Worm (Caenorhabditis elegans): ENCODE data around the gene ifc-2.

Gene ifc-2

DNA sequence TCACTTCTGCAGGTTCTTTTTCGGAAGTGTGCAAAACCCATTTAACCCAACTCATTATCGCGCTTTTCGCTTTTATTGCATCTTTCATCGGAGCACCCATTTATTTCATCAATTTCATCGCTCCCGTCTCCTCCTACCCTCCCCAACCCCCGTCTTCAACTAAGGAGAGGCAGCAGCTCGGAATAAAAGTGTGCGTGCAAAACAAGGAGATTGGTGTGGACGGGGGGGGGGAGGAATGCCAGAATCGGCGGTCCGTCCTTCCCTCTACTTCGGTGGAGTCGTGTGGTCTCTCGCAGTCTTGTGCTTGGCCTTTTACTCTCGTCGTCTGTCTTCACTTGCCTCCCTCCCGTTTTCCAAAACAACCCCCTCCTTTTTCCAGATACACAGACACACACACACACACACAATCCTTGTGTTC, 53.4 kb downstream of the ifc-2 start:
- TF ChIP-seq zip-8 (tag; optimal IDR thresholded peaks at IDR 0.05) (no peak), ztf-11 (tag; optimal IDR thresholded peaks at IDR 0.05) (no peak), lin-32 (GFP tag; optimal IDR thresholded peaks at IDR 0.05) (no peak), tbx-8 (GFP tag; optimal IDR thresholded peaks at IDR 0.05) (no peak), unc-62 (GFP tag; optimal IDR thresholded peaks at IDR 0.05) (peak; percentile 12), lsy-2 (tag; optimal IDR thresholded peaks at IDR 0.05) (peak; percentile 0), sem-2 (GFP tag; optimal IDR thresholded peaks at IDR 0.05) (peak; percentile 22), cnd-1 (tag; optimal IDR thresholded peaks at IDR 0.05) (peak; percentile 39), ceh-43 (GFP tag; optimal IDR thresholded peaks at IDR 0.05) (no peak), lin-13 (tag; optimal IDR thresholded peaks at IDR 0.05) (peak; percentile 7), sptf-1 (tag; optimal IDR thresholded peaks at IDR 0.05) (peak; percentile 77), mls-2 (tag; optimal IDR thresholded peaks at IDR 0.05) (peak; percentile 74), unc-120 (tag; optimal IDR thresholded peaks at IDR 0.05; ENCODE audit: poor library complexity, severe bottlenecking) (peak; percentile 47), pha-4 (tag; optimal IDR thresholded peaks at IDR 0.05) (no peak), ceh-83 (GFP tag; optimal IDR thresholded peaks at IDR 0.05) (no peak), drap-1 (GFP tag; optimal IDR thresholded peaks at IDR 0.05) (peak; percentile 56), unc-39 (tag; optimal IDR thresholded peaks at IDR 0.05) (no peak), ceh-39 (tag; optimal IDR thresholded peaks at IDR 0.05) (no peak), ces-1 (GFP tag; optimal IDR thresholded peaks at IDR 0.05) (peak; percentile 93)

DNA sequence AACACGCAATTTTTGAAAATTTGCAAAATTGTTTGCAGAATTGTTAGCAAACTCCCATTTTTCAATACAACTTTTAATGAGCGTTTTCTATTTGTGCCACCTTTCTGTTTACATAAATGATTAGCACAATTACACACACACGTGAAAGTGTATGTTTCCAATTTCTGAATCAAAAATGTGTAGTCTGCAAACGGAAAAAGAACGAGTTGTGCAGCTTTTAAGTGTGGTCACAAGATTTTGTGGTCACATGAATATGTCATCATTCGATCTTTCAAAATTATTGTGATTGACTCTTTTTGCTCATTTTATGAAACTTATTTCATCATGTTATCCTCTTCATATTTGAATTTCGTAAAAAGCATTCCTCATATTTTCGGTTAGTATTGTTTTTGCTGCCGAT, 54.0 kb downstream of the ifc-2 start:
- TF ChIP-seq nhr-76 (tag; optimal IDR thresholded peaks at IDR 0.05) = no peak
- no peak for TF ChIP-seq snpc-4 (tag; optimal IDR thresholded peaks at IDR 0.05)
- no peak for TF ChIP-seq unc-62 (GFP tag; optimal IDR thresholded peaks at IDR 0.05)
- TF ChIP-seq elt-3 (tag; optimal IDR thresholded peaks at IDR 0.05) = no peak
- TF ChIP-seq lin-13 (tag; optimal IDR thresholded peaks at IDR 0.05) = no peak
- TF ChIP-seq unc-120 (tag; optimal IDR thresholded peaks at IDR 0.05; ENCODE audit: poor library complexity, severe bottlenecking) = no peak
- no peak for TF ChIP-seq flh-1 (GFP tag; optimal IDR thresholded peaks at IDR 0.05)
- no peak for TF ChIP-seq blmp-1 (tag; optimal IDR thresholded peaks at IDR 0.05)
- TF ChIP-seq ztf-11 (tag; optimal IDR thresholded peaks at IDR 0.05) = no peak
- no peak for TF ChIP-seq nhr-2 (tag; optimal IDR thresholded peaks at IDR 0.05)

DNA sequence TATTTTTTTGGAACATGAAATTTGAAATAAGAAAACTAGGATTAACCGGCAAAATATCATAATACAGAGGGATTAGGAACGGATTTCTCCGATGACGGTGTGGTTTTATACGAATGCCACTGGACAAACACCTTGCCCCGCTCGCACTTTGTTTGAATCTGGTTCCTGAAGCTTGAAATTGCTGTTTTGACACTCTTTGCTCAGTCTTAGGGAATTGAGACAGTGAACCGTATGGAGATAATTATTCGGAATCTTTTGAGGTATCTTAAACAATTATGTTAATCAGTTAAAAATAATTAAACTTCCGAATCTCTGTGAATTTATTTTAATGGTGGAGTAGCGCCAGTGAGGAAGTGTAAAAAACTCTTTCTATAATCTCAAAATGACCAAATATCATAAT, 55.2 kb downstream of the ifc-2 start, which contains the start of gene F13C5.3:
Gene F13C5.3 (minus strand): TSS at position 101 of the 400 bp plus-strand sequence.
- TF ChIP-seq drap-1 (GFP tag; optimal IDR thresholded peaks at IDR 0.05) (no peak), cnd-1 (tag; optimal IDR thresholded peaks at IDR 0.05) (no peak), pha-4 (tag; optimal IDR thresholded peaks at IDR 0.05) (no peak), nhr-28 (tag; optimal IDR thresholded peaks at IDR 0.05) (no peak), sem-2 (GFP tag; optimal IDR thresholded peaks at IDR 0.05) (no peak), mls-2 (tag; optimal IDR thresholded peaks at IDR 0.05) (no peak), elt-3 (tag; optimal IDR thresholded peaks at IDR 0.05) (no peak), lin-13 (tag; optimal IDR thresholded peaks at IDR 0.05) (no peak), ceh-83 (GFP tag; optimal IDR thresholded peaks at IDR 0.05) (no peak), ces-1 (GFP tag; optimal IDR thresholded peaks at IDR 0.05) (no peak), sptf-1 (tag; optimal IDR thresholded peaks at IDR 0.05) (no peak)

DNA sequence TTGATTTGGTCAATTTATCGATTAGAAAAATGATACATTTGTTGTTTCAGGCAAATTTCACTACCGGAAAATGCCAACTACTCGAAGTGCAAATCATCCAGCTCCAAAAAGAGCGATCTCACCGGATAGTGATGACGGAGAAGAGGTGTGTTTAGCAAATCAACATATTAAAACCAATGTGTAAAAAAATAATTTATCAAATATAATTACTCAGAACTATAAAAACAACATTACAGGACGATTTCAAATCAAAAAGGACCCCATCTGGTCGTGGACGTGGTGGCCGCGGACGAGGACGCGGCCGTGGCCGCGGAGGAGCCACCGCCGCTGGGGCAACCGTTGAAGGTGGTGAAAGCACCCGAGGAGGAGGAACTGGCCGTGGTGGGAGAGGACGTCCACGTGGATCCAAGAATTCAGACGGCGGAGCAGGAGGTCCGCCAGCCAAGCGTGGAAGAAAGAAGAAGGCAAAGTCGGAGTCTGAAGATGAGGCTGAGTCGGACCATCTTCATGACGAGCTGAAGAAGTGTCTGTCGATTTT, 60.7 kb downstream of the ifc-2 start, which contains the start of gene F13C5.2:
Gene F13C5.2 (plus strand): TSS at position 51 of the 538 bp plus-strand sequence.
- TF ChIP-seq cnd-1 (tag; optimal IDR thresholded peaks at IDR 0.05) (peak; percentile 16), elt-3 (tag; optimal IDR thresholded peaks at IDR 0.05) (no peak)

DNA sequence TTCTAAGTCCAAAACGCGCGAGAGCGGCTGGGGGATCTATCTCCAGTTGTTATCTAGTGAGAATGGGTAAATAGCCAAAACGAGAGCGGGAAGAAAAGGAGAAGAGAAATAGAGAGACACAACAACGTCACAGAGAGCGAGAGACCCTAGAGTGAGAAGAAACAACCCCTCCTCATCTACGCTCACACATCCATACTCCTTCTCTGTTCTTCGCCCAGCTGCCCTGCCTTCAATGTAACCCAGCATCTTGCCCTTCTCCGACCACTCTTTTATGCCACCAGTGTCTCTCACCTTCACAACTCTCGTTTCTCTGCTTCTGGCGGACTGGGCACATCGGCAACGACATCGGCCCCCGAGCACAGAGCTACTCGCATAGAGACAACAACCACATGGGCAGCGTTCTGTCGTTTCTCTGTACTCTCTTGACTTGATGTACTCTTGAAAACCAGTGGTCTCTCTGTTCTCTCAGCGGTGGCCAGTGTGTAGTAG, 61.4 kb downstream of the ifc-2 start:
- peak; percentile 69 for TF ChIP-seq unc-62 (GFP tag; optimal IDR thresholded peaks at IDR 0.05)
- no peak for TF ChIP-seq zip-8 (tag; optimal IDR thresholded peaks at IDR 0.05)
- peak; percentile 69 for TF ChIP-seq ceh-43 (GFP tag; optimal IDR thresholded peaks at IDR 0.05)
- TF ChIP-seq ceh-83 (GFP tag; optimal IDR thresholded peaks at IDR 0.05) = no peak
- TF ChIP-seq sem-2 (GFP tag; optimal IDR thresholded peaks at IDR 0.05) = peak; percentile 2
- no peak for TF ChIP-seq elt-3 (tag; optimal IDR thresholded peaks at IDR 0.05)
- peak; percentile 85 for TF ChIP-seq pha-4 (tag; optimal IDR thresholded peaks at IDR 0.05)
- TF ChIP-seq unc-120 (tag; optimal IDR thresholded peaks at IDR 0.05; ENCODE audit: poor library complexity, severe bottlenecking) = peak; percentile 96
- TF ChIP-seq ztf-11 (tag; optimal IDR thresholded peaks at IDR 0.05) = peak; percentile 84
- no peak for TF ChIP-seq nhr-12 (tag; optimal IDR thresholded peaks at IDR 0.05)
- no peak for TF ChIP-seq mab-5 (tag; optimal IDR thresholded peaks at IDR 0.05)
- TF ChIP-seq sptf-1 (tag; optimal IDR thresholded peaks at IDR 0.05) = peak; percentile 76
- peak; percentile 83 for TF ChIP-seq ham-2 (GFP tag; optimal IDR thresholded peaks at IDR 0.05)
- TF ChIP-seq tbx-8 (GFP tag; optimal IDR thresholded peaks at IDR 0.05) = peak; percentile 17
- no peak for TF ChIP-seq nhr-76 (tag; optimal IDR thresholded peaks at IDR 0.05)
- peak; percentile 59 for TF ChIP-seq drap-1 (GFP tag; optimal IDR thresholded peaks at IDR 0.05)
- TF ChIP-seq lin-13 (tag; optimal IDR thresholded peaks at IDR 0.05) = peak; percentile 81
- peak; percentile 54 for TF ChIP-seq ces-1 (GFP tag; optimal IDR thresholded peaks at IDR 0.05)
- no peak for TF ChIP-seq bed-3 (GFP tag; optimal IDR thresholded peaks at IDR 0.05)
- peak; percentile 56 for TF ChIP-seq mep-1 (tag; optimal IDR thresholded peaks at IDR 0.05)
- peak; percentile 71 for TF ChIP-seq nhr-2 (tag; optimal IDR thresholded peaks at IDR 0.05)
- TF ChIP-seq flh-1 (GFP tag; optimal IDR thresholded peaks at IDR 0.05) = no peak
- TF ChIP-seq elt-1 (tag; optimal IDR thresholded peaks at IDR 0.05; ENCODE audit: borderline replicate concordance, insufficient read depth) = peak; percentile 63
- peak; percentile 79 for TF ChIP-seq hlh-1 (tag; optimal IDR thresholded peaks at IDR 0.05)
- peak; percentile 71 for TF ChIP-seq mls-2 (tag; optimal IDR thresholded peaks at IDR 0.05)
- TF ChIP-seq lsy-2 (tag; optimal IDR thresholded peaks at IDR 0.05) = peak; percentile 27
- TF ChIP-seq snpc-4 (tag; optimal IDR thresholded peaks at IDR 0.05) = no peak
- no peak for TF ChIP-seq nhr-28 (tag; optimal IDR thresholded peaks at IDR 0.05)
- no peak for TF ChIP-seq lin-32 (GFP tag; optimal IDR thresholded peaks at IDR 0.05)
- TF ChIP-seq unc-39 (tag; optimal IDR thresholded peaks at IDR 0.05) = no peak
- peak; percentile 62 for TF ChIP-seq nhr-237 (tag; optimal IDR thresholded peaks at IDR 0.05)
- TF ChIP-seq cnd-1 (tag; optimal IDR thresholded peaks at IDR 0.05) = peak; percentile 89
- peak; percentile 58 for TF ChIP-seq M03D4.4 (tag; optimal IDR thresholded peaks at IDR 0.05)
- TF ChIP-seq ceh-39 (tag; optimal IDR thresholded peaks at IDR 0.05) = no peak
- TF ChIP-seq blmp-1 (tag; optimal IDR thresholded peaks at IDR 0.05) = no peak
